Fruit fly (Drosophila melanogaster): ENCODE data around the gene Ripalpha.

The Ripalpha gene

dm6 chr2L:10220501-10221386 lies 20.0 kb upstream of the Ripalpha start, which contains the start of the genes Npc1a and Prosalpha6:
Npc1a (minus strand) TSS chr2L:10221216.
Prosalpha6 (plus strand) TSS chr2L:10221351.
- TF ChIP-seq h (GFP tag; optimal IDR thresholded peaks at IDR 0.05) (no peak), OdsH (GFP tag; optimal IDR thresholded peaks at IDR 0.05) (no peak), Jra (GFP tag; optimal IDR thresholded peaks at IDR 0.05) (no peak), CrebA (GFP tag; optimal IDR thresholded peaks at IDR 0.05; ENCODE audit: borderline replicate concordance) (no peak), fru (GFP tag; optimal IDR thresholded peaks at IDR 0.05) (no peak), CG32264 (GFP tag; optimal IDR thresholded peaks at IDR 0.05) (no peak), GATAd (GFP tag; optimal IDR thresholded peaks at IDR 0.05) (no peak), woc (GFP tag; optimal IDR thresholded peaks at IDR 0.05) (peak; percentile 88), foxo (GFP tag; optimal IDR thresholded peaks at IDR 0.05) (no peak), ey (GFP tag; optimal IDR thresholded peaks at IDR 0.05) (peak; percentile 19), jim (GFP tag; optimal IDR thresholded peaks at IDR 0.05) (no peak), Hnf4 (GFP tag; optimal IDR thresholded peaks at IDR 0.05) (peak; percentile 19), tai (GFP tag; optimal IDR thresholded peaks at IDR 0.05) (peak; percentile 57), usp (GFP tag; optimal IDR thresholded peaks at IDR 0.05) (no peak), Myc (optimal IDR thresholded peaks at IDR 0.05) (peak; percentile 14), Hr78 (GFP tag; optimal IDR thresholded peaks at IDR 0.05) (no peak), Dfd (GFP tag; optimal IDR thresholded peaks at IDR 0.05) (no peak), sv (GFP tag; optimal IDR thresholded peaks at IDR 0.05) (peak; percentile 44), CG9705 (GFP tag; optimal IDR thresholded peaks at IDR 0.05) (no peak), brk (GFP tag; optimal IDR thresholded peaks at IDR 0.05) (no peak), br (GFP tag; optimal IDR thresholded peaks at IDR 0.05) (no peak), Sp1 (GFP tag; optimal IDR thresholded peaks at IDR 0.05) (no peak), dl (GFP tag; optimal IDR thresholded peaks at IDR 0.05; ENCODE audit: insufficient read depth in 1 of 2, partially characterized antibody in 2 of 2) (no peak), Mio (GFP tag; optimal IDR thresholded peaks at IDR 0.05) (no peak), HLH106 (tag; optimal IDR thresholded peaks at IDR 0.05) (no peak), pan (optimal IDR thresholded peaks at IDR 0.05) (no peak), lola (GFP tag; optimal IDR thresholded peaks at IDR 0.05) (no peak), Vsx2 (GFP tag; optimal IDR thresholded peaks at IDR 0.05; ENCODE audit: partially characterized antibody) (no peak), sage (GFP tag; optimal IDR thresholded peaks at IDR 0.05) (no peak), Hr83 (GFP tag; optimal IDR thresholded peaks at IDR 0.05; ENCODE audit: poor library complexity, severe bottlenecking) (peak; percentile 36), Dif (GFP tag; optimal IDR thresholded peaks at IDR 0.05; ENCODE audit: partially characterized antibody) (peak; percentile 58), Abd-B (GFP tag; optimal IDR thresholded peaks at IDR 0.05) (no peak), dmrt93B (GFP tag; optimal IDR thresholded peaks at IDR 0.05) (no peak), dsf (GFP tag; optimal IDR thresholded peaks at IDR 0.05; ENCODE audit: borderline replicate concordance) (no peak), rgr (GFP tag; optimal IDR thresholded peaks at IDR 0.05) (no peak), N (GFP tag; optimal IDR thresholded peaks at IDR 0.05) (no peak), psq (GFP tag; optimal IDR thresholded peaks at IDR 0.05) (no peak), Rel (GFP tag; optimal IDR thresholded peaks at IDR 0.05) (no peak), Rel (tag; optimal IDR thresholded peaks at IDR 0.05) (no peak)

- TF ChIP-seq dsf (GFP tag; optimal IDR thresholded peaks at IDR 0.05; ENCODE audit: borderline replicate concordance): no peak
- no peak for TF ChIP-seq OdsH (GFP tag; optimal IDR thresholded peaks at IDR 0.05)
- no peak for TF ChIP-seq CG32264 (GFP tag; optimal IDR thresholded peaks at IDR 0.05)
- TF ChIP-seq Hnf4 (GFP tag; optimal IDR thresholded peaks at IDR 0.05): no peak
- TF ChIP-seq pan (optimal IDR thresholded peaks at IDR 0.05): no peak
- TF ChIP-seq Vsx2 (GFP tag; optimal IDR thresholded peaks at IDR 0.05; ENCODE audit: partially characterized antibody): no peak
- TF ChIP-seq jim (GFP tag; optimal IDR thresholded peaks at IDR 0.05): no peak
- TF ChIP-seq usp (GFP tag; optimal IDR thresholded peaks at IDR 0.05): no peak
- TF ChIP-seq foxo (GFP tag; optimal IDR thresholded peaks at IDR 0.05): no peak
- no peak for TF ChIP-seq HLH106 (tag; optimal IDR thresholded peaks at IDR 0.05)
- TF ChIP-seq Hr78 (GFP tag; optimal IDR thresholded peaks at IDR 0.05): no peak
These were observed 19.2 kb upstream of the Ripalpha start for dm6 chr2L:10220010-10220409.
